Worm (Caenorhabditis elegans) whole organism, L3 larva: ENCODE measurements around the gene BE0003N10.1.

Experiments used
- aly-2 ChIP-seq: fragments of 150-350 bp; optimal IDR thresholded peaks from 2 replicates; lab custom pipeline; 2014; ENCODE audit warnings: missing biosample characterization, missing genetic modification characterization
- ama-1 ChIP-seq: fragments of 150-350 bp; optimal IDR thresholded peaks from 2 replicates; lab custom pipeline; 2018
- daf-12 ChIP-seq: fragments of 150-350 bp; optimal IDR thresholded peaks from 2 replicates; lab custom pipeline; 2014; ENCODE audit warnings: missing biosample characterization, missing genetic modification reagents, missing genetic modification characterization
- egl-27 ChIP-seq: sonication (generic microtip); optimal IDR thresholded peaks from 4 replicates; lab custom pipeline; 2017; ENCODE audit warnings: missing biosample characterization, missing genetic modification reagents, missing genetic modification characterization
- elt-2 ChIP-seq: sonication (generic microtip); optimal IDR thresholded peaks from 2 replicates; lab custom pipeline; 2016; ENCODE audit warnings: missing genetic modification reagents, mild to moderate bottlenecking, missing genetic modification characterization, missing compliant biosample characterization
- elt-3 ChIP-seq, 3 experiments: fragments of 150-350 bp in 1 of 3; sonication (generic microtip) in 2 of 3; optimal IDR thresholded peaks; 2 replicates in 2 of 3; 4 replicates in 1 of 3; lab custom pipeline; 2014 to 2017; ENCODE audit warnings: missing biosample characterization in 3 of 3, missing genetic modification characterization in 3 of 3
- fos-1 ChIP-seq: fragments of 150-350 bp; optimal IDR thresholded peaks from 2 replicates; lab custom pipeline; 2014; ENCODE audit warnings: missing biosample characterization, missing genetic modification characterization
- hmg-11 ChIP-seq: sonication (generic microtip); optimal IDR thresholded peaks from 2 replicates; lab custom pipeline; 2016; ENCODE audit warnings: missing genetic modification characterization, missing compliant biosample characterization
- nhr-11 ChIP-seq: fragments of 150-350 bp; optimal IDR thresholded peaks from 2 replicates; lab custom pipeline; 2014; ENCODE audit warnings: missing biosample characterization, missing genetic modification characterization
- nhr-12 ChIP-seq: fragments of 150-350 bp; optimal IDR thresholded peaks from 2 replicates; lab custom pipeline; 2014; ENCODE audit warnings: missing biosample characterization, missing genetic modification characterization
- nhr-237 ChIP-seq: fragments of 150-350 bp; optimal IDR thresholded peaks from 2 replicates; lab custom pipeline; 2014; ENCODE audit warnings: missing biosample characterization, missing genetic modification characterization
- snpc-4 ChIP-seq: fragments of 150-350 bp; optimal IDR thresholded peaks from 2 replicates; lab custom pipeline; 2014; ENCODE audit warnings: missing biosample characterization, missing genetic modification characterization
- unc-39 ChIP-seq: sonication (generic microtip); optimal IDR thresholded peaks from 4 replicates; lab custom pipeline; 2017; ENCODE audit warnings: missing biosample characterization, missing genetic modification characterization
- unc-62 ChIP-seq: fragments of 150-350 bp; sonication (generic microtip); optimal IDR thresholded peaks from 4 replicates; lab custom pipeline; 2014; ENCODE audit warnings: missing biosample characterization, missing genetic modification reagents, missing genetic modification characterization

- TF ChIP-seq hmg-11 (tag; lab: Kevin White, UChicago) = peak; percentile 83
- no peak for TF ChIP-seq aly-2 (tag; lab: Kevin White, UChicago)
- TF ChIP-seq unc-39 = no peak
- TF ChIP-seq nhr-237 (tag; lab: Kevin White, UChicago) = no peak
- TF ChIP-seq snpc-4 (tag; lab: Kevin White, UChicago) = peak; percentile 87
- no peak for TF ChIP-seq fos-1
- no peak for TF ChIP-seq nhr-12 (tag; lab: Kevin White, UChicago)
- peak; percentile 78 for TF ChIP-seq elt-2 (tag; lab: Kevin White, UChicago)
- no peak for TF ChIP-seq egl-27 (tag; lab: Kevin White, UChicago)
- TF ChIP-seq nhr-11 = peak; percentile 1
- no peak for TF ChIP-seq unc-62 (GFP tag; lab: Kevin White, UChicago)
- TF ChIP-seq ama-1 (lab: Kevin White, UChicago) = peak; percentile 71
- TF ChIP-seq elt-3 (tag; optimal IDR thresholded peaks at IDR 0.05; lab: Kevin White, UChicago) = peak in 1 of 3 experiments; percentile 60
- no peak for TF ChIP-seq daf-12 (tag; lab: Kevin White, UChicago)
Observed at ce11 chrIII:1080536-1080935, 43.2 kb downstream of the BE0003N10.1 start, which contains the start of the genes rab-18 and kbp-4.
